Fruit fly (Drosophila melanogaster): ENCODE measurements around the gene CG15715.

The CG15715 gene

dm6 chr3L:15834877-15835555 is 2.3 kb downstream of the CG15715 start, which contains the start of gene CG18081 (continued):
- TF ChIP-seq CG10979 (tag; optimal IDR thresholded peaks at IDR 0.05) (no peak), CG4282 (GFP tag; optimal IDR thresholded peaks at IDR 0.05) (no peak), CG6854 (GFP tag; optimal IDR thresholded peaks at IDR 0.05) (no peak)

- TF ChIP-seq lola (GFP tag; optimal IDR thresholded peaks at IDR 0.05) (peak in 1 of 3 experiments; percentile 18), CG32767 (GFP tag; IDR thresholded peaks at IDR 0.05) (0 out of 2 replicates have a peak, but pooled peaks have one; percentile 22), onecut (GFP tag; IDR thresholded peaks at IDR 0.05) (no peak), CG8388 (GFP tag; optimal IDR thresholded peaks at IDR 0.05) (no peak), Pdp1 (GFP tag; optimal IDR thresholded peaks at IDR 0.05) (peak in 1 of 2 experiments; percentile 62), CG2202 (tag; optimal IDR thresholded peaks at IDR 0.05) (peak; percentile 24), Max (GFP tag; optimal IDR thresholded peaks at IDR 0.05) (no peak), Abd-B (GFP tag; optimal IDR thresholded peaks at IDR 0.05) (no peak), CG3847 (GFP tag; IDR thresholded peaks at IDR 0.05) (no peak), wek (GFP tag; optimal IDR thresholded peaks at IDR 0.05) (no peak), eyg (GFP tag; optimal IDR thresholded peaks at IDR 0.05) (no peak), CG2129 (GFP tag; IDR thresholded peaks at IDR 0.05; ENCODE audit: partially characterized antibody) (peak; percentile 38; the same call in 1 of the 2 replicates), ATbp (GFP tag; optimal IDR thresholded peaks at IDR 0.05) (no peak), CG4820 (GFP tag; optimal IDR thresholded peaks at IDR 0.05) (no peak), fd64A (GFP tag; optimal IDR thresholded peaks at IDR 0.05) (no peak), B-H2 (GFP tag; optimal IDR thresholded peaks at IDR 0.05) (no peak), Fer2 (tag; optimal IDR thresholded peaks at IDR 0.05) (no peak), so (GFP tag; IDR thresholded peaks at IDR 0.05) (no peak), Ptx1 (GFP tag; IDR thresholded peaks at IDR 0.05) (no peak), HHEX (GFP tag; optimal IDR thresholded peaks at IDR 0.05) (no peak), CG17829 (tag; optimal IDR thresholded peaks at IDR 0.05) (peak; percentile 59), ro (GFP tag; IDR thresholded peaks at IDR 0.05) (no peak), Atf-2 (GFP tag; optimal IDR thresholded peaks at IDR 0.05) (no peak), eve (GFP tag; optimal IDR thresholded peaks at IDR 0.05) (peak in 1 of 2 experiments; percentile 54), Kr (GFP tag; optimal IDR thresholded peaks at IDR 0.05) (no peak), Drgx (GFP tag; IDR thresholded peaks at IDR 0.05) (no peak), Rx (GFP tag; IDR thresholded peaks at IDR 0.05) (no peak), crc (GFP tag; optimal IDR thresholded peaks at IDR 0.05) (no peak), CG2199 (GFP tag; IDR thresholded peaks at IDR 0.05) (no peak), zf30C (GFP tag; optimal IDR thresholded peaks at IDR 0.05) (no peak), tgo (GFP tag; IDR thresholded peaks at IDR 0.05) (no peak), Stat92E (GFP tag; optimal IDR thresholded peaks at IDR 0.05) (peak in 1 of 3 experiments; percentile 25), ranshi (GFP tag; IDR thresholded peaks at IDR 0.05) (no peak), sima (GFP tag; optimal IDR thresholded peaks at IDR 0.05) (no peak), CG30403 (GFP tag; optimal IDR thresholded peaks at IDR 0.05) (peak; percentile 37), CG11696 (GFP tag; IDR thresholded peaks at IDR 0.05) (no peak), CG33213 (GFP tag; optimal IDR thresholded peaks at IDR 0.05) (peak; percentile 36), Ssrp (tag; optimal IDR thresholded peaks at IDR 0.05) (no peak), nmo (GFP tag; optimal IDR thresholded peaks at IDR 0.05) (peak; percentile 64), shn (GFP tag; optimal IDR thresholded peaks at IDR 0.05) (no peak), bcd (GFP tag; optimal IDR thresholded peaks at IDR 0.05) (no peak), CG34376 (GFP tag; optimal IDR thresholded peaks at IDR 0.05) (no peak), NFAT (GFP tag; IDR thresholded peaks at IDR 0.05) (no peak), CG10209 (GFP tag; optimal IDR thresholded peaks at IDR 0.05) (no peak), amos (GFP tag; IDR thresholded peaks at IDR 0.05; ENCODE audit: partially characterized antibody) (peak; percentile 86)
Measured at dm6 chr3L:15832146-15832545, 5.1 kb downstream of the CG15715 start, which contains the start of gene CG12713. TSS of gene CG12713 (plus strand) at chr3L:15832464.

Measured in whole organism, embryonic.